Fruit fly (Drosophila melanogaster) whole organism, embryonic: ENCODE results near the gene HIPP1.

Experiments used
- Ada2b ChIP-seq: fragments of 200-800 bp; sonication (Bioruptor generic); IDR thresholded peaks from 2 replicates; pipeline ENCODE4 v1.3.6; 2022; ENCODE audit warnings: missing biosample characterization, missing genetic modification characterization
- Antp ChIP-seq: fragments of 200-800 bp; sonication (Bioruptor generic); optimal IDR thresholded peaks from 3 replicates; lab custom pipeline; 2016; ENCODE audit warnings: missing biosample characterization, missing genetic modification characterization
- CG12071 ChIP-seq: fragments of 200-800 bp; sonication (Bioruptor generic); optimal IDR thresholded peaks from 3 replicates; lab custom pipeline; 2018; ENCODE audit warnings: missing biosample characterization, mild to moderate bottlenecking, missing genetic modification characterization
- CG12769 ChIP-seq: fragments of 200-800 bp; sonication (Bioruptor generic); optimal IDR thresholded peaks from 2 replicates; lab custom pipeline; 2019; ENCODE audit warnings: missing biosample characterization, mild to moderate bottlenecking, missing genetic modification characterization, moderate library complexity
- CG16813 ChIP-seq: fragments of 200-800 bp; sonication (Bioruptor generic); IDR thresholded peaks from 3 replicates; pipeline ENCODE4 v1.3.6; 2022; ENCODE audit warnings: missing biosample characterization, missing genetic modification characterization; ENCODE audit not compliant: partially characterized antibody
- CG17612 ChIP-seq: fragments of 200-800 bp; sonication (Bioruptor generic); IDR thresholded peaks from 2 replicates; pipeline ENCODE4 v1.3.6; 2022; ENCODE audit warnings: missing biosample characterization, missing genetic modification characterization
- CG31224 ChIP-seq: fragments of 200-800 bp; sonication (Bioruptor generic); IDR thresholded peaks from 2 replicates; pipeline ENCODE4 v1.3.6; 2022; ENCODE audit warnings: missing biosample characterization, missing genetic modification characterization
- CG34224 ChIP-seq: fragments of 200-800 bp; sonication (Bioruptor generic); IDR thresholded peaks from 3 replicates; pipeline ENCODE4 v1.3.6; 2022; ENCODE audit warnings: missing biosample characterization, missing genetic modification characterization; ENCODE audit not compliant: partially characterized antibody
- CG4707 ChIP-seq: fragments of 200-800 bp; sonication (Bioruptor generic); optimal IDR thresholded peaks from 2 replicates; lab custom pipeline; 2018; ENCODE audit warnings: missing biosample characterization, mild to moderate bottlenecking, missing genetic modification characterization, moderate library complexity
- CG6254 ChIP-seq: fragments of 200-800 bp; sonication (Bioruptor generic); optimal IDR thresholded peaks from 3 replicates; lab custom pipeline; 2017; ENCODE audit warnings: mild to moderate bottlenecking, missing biosample characterization, missing genetic modification reagents, missing genetic modification characterization
- CG6654 ChIP-seq: fragments of 200-800 bp; sonication (Bioruptor generic); optimal IDR thresholded peaks from 2 replicates; lab custom pipeline; 2017; ENCODE audit warnings: missing biosample characterization, mild to moderate bottlenecking, missing genetic modification characterization
- CG7928 ChIP-seq: fragments of 200-800 bp; sonication (Bioruptor generic); optimal IDR thresholded peaks from 2 replicates; lab custom pipeline; 2017; ENCODE audit warnings: missing biosample characterization, mild to moderate bottlenecking, missing genetic modification characterization
- CG7963 ChIP-seq: fragments of 200-800 bp; sonication (Bioruptor generic); IDR thresholded peaks from 3 replicates; pipeline ENCODE4 v1.3.6; 2022; ENCODE audit warnings: missing biosample characterization, missing genetic modification characterization; ENCODE audit not compliant: partially characterized antibody
- CG9609 ChIP-seq: fragments of 200-800 bp; sonication (Bioruptor generic); optimal IDR thresholded peaks from 3 replicates; lab custom pipeline; 2016; ENCODE audit warnings: missing biosample characterization, missing genetic modification characterization
- CG9727 ChIP-seq: fragments of 200-800 bp; sonication (Bioruptor generic); optimal IDR thresholded peaks from 3 replicates; lab custom pipeline; 2017; ENCODE audit warnings: missing biosample characterization, mild to moderate bottlenecking, missing genetic modification characterization
- Camta ChIP-seq: fragments of 200-800 bp; sonication (Bioruptor generic); optimal IDR thresholded peaks from 2 replicates; lab custom pipeline; 2016; ENCODE audit warnings: missing biosample characterization, missing genetic modification characterization
- CkIIα-i1 ChIP-seq: fragments of 200-800 bp; sonication (Bioruptor generic); IDR thresholded peaks from 2 replicates; pipeline ENCODE4 v1.3.6; 2022; ENCODE audit warnings: missing biosample characterization, missing genetic modification characterization
- Dref ChIP-seq: fragments of 200-800 bp; sonication (Bioruptor generic); IDR thresholded peaks from 2 replicates; pipeline ENCODE4 v1.3.6; 2022; ENCODE audit warnings: missing biosample characterization, missing genetic modification characterization
- E2f1 ChIP-seq: fragments of 200-800 bp; sonication (Bioruptor generic); IDR thresholded peaks from 2 replicates; pipeline ENCODE4 v1.3.6; 2022; ENCODE audit warnings: missing biosample characterization, missing genetic modification characterization
- Elba2 ChIP-seq: fragments of 200-800 bp; sonication (Bioruptor generic); optimal IDR thresholded peaks from 3 replicates; lab custom pipeline; 2016; ENCODE audit warnings: missing biosample characterization, missing genetic modification characterization
- Fer2 ChIP-seq: fragments of 200-800 bp; sonication (Bioruptor generic); optimal IDR thresholded peaks from 2 replicates; lab custom pipeline; 2018; ENCODE audit warnings: missing biosample characterization, mild to moderate bottlenecking, missing genetic modification characterization, moderate library complexity
- Hand ChIP-seq: fragments of 200-800 bp; sonication (Bioruptor generic); optimal IDR thresholded peaks from 2 replicates; lab custom pipeline; 2017; ENCODE audit warnings: mild to moderate bottlenecking, missing biosample characterization, missing genetic modification reagents, missing genetic modification characterization
- Hr3 ChIP-seq: fragments of 200-800 bp; sonication (Bioruptor generic); optimal IDR thresholded peaks from 3 replicates; lab custom pipeline; 2016; ENCODE audit warnings: missing biosample characterization, missing genetic modification characterization
- Lpt ChIP-seq: fragments of >200 bp; optimal IDR thresholded peaks from 2 replicates; lab custom pipeline; 2018; ENCODE audit warnings: missing biosample characterization, missing genetic modification characterization
- Mes4 ChIP-seq: fragments of 200-800 bp; sonication (Bioruptor generic); optimal IDR thresholded peaks from 2 replicates; lab custom pipeline; 2016; ENCODE audit warnings: missing biosample characterization, missing genetic modification characterization
- Mrtf ChIP-seq: fragments of 200-800 bp; sonication (Bioruptor generic); IDR thresholded peaks from 3 replicates; pipeline ENCODE4 v1.3.6; 2022; ENCODE audit warnings: missing biosample characterization, missing genetic modification characterization
- Myb ChIP-seq: fragments of 200-800 bp; sonication (Bioruptor generic); optimal IDR thresholded peaks from 2 replicates; lab custom pipeline; 2016; ENCODE audit warnings: missing biosample characterization, missing genetic modification characterization
- NC2β ChIP-seq: fragments of 200-800 bp; sonication (Bioruptor generic); optimal IDR thresholded peaks from 2 replicates; lab custom pipeline; 2016; ENCODE audit warnings: missing biosample characterization, missing genetic modification characterization
- Nf-YC ChIP-seq: fragments of 200-800 bp; optimal IDR thresholded peaks from 3 replicates; lab custom pipeline; 2019; ENCODE audit warnings: missing biosample characterization, mild to moderate bottlenecking, missing genetic modification characterization, moderate library complexity
- Pdp1 ChIP-seq, 2 experiments: fragments of 200-800 bp; sonication (Bioruptor generic); optimal IDR thresholded peaks; 3 replicates each; lab custom pipeline; 2016; ENCODE audit warnings: missing biosample characterization in 2 of 2, missing genetic modification characterization in 2 of 2, mild to moderate bottlenecking in 1 of 2, moderate library complexity in 1 of 2
- Sox102F ChIP-seq: fragments of 200-800 bp; sonication (Bioruptor generic); optimal IDR thresholded peaks from 2 replicates; lab custom pipeline; 2018; ENCODE audit warnings: missing biosample characterization, mild to moderate bottlenecking, missing genetic modification characterization, moderate library complexity
- Usf ChIP-seq: fragments of 200-800 bp; sonication (Bioruptor generic); optimal IDR thresholded peaks from 2 replicates; lab custom pipeline; 2017; ENCODE audit warnings: missing genotype, missing biosample characterization, missing genetic modification characterization
- Xbp1 ChIP-seq: fragments of 200-800 bp; sonication (Bioruptor generic); optimal IDR thresholded peaks from 3 replicates; lab custom pipeline; 2016; ENCODE audit warnings: missing biosample characterization, mild to moderate bottlenecking, missing genetic modification characterization
- Xrp1 ChIP-seq: fragments of 200-800 bp; sonication (Bioruptor generic); IDR thresholded peaks from 2 replicates; pipeline ENCODE4 v1.3.6; 2022; ENCODE audit warnings: missing biosample characterization, missing genetic modification characterization
- ac ChIP-seq: fragments of 200-800 bp; sonication (Bioruptor generic); optimal IDR thresholded peaks from 3 replicates; lab custom pipeline; 2017; ENCODE audit warnings: missing biosample characterization, mild to moderate bottlenecking, missing genetic modification characterization
- bcd ChIP-seq: fragments of 200-800 bp; sonication (Bioruptor generic); optimal IDR thresholded peaks from 2 replicates; lab custom pipeline; 2017; ENCODE audit warnings: missing biosample characterization, mild to moderate bottlenecking, missing genetic modification characterization
- cad ChIP-seq: fragments of >200 bp; optimal IDR thresholded peaks from 2 replicates; lab custom pipeline; 2017; ENCODE audit warnings: missing biosample characterization, missing genetic modification characterization
- croc ChIP-seq: fragments of 200-800 bp; sonication (Bioruptor generic); conservative IDR thresholded peaks from 3 replicates; pipeline ENCODE4 v1.3.6; 2022; ENCODE audit warnings: missing biosample characterization, missing genetic modification characterization
- ems ChIP-seq: fragments of 200-800 bp; sonication (Bioruptor generic); optimal IDR thresholded peaks from 3 replicates; lab custom pipeline; 2016; ENCODE audit warnings: missing biosample characterization, missing genetic modification characterization
- exex ChIP-seq: fragments of 200-800 bp; sonication (Bioruptor generic); optimal IDR thresholded peaks from 4 replicates; lab custom pipeline; 2018; ENCODE audit warnings: missing biosample characterization, mild to moderate bottlenecking, missing genetic modification characterization, moderate library complexity
- fru ChIP-seq: fragments of >200 bp; optimal IDR thresholded peaks from 2 replicates; lab custom pipeline; 2017
- gt ChIP-seq: fragments of 200-800 bp; sonication (Bioruptor generic); IDR thresholded peaks from 2 replicates; pipeline ENCODE4 v1.3.6; 2022; ENCODE audit warnings: missing biosample characterization, missing genetic modification characterization
- lbe ChIP-seq: fragments of 200-800 bp; sonication (Bioruptor generic); optimal IDR thresholded peaks from 2 replicates; lab custom pipeline; 2016; ENCODE audit warnings: missing biosample characterization, mild to moderate bottlenecking, missing genetic modification characterization
- luna ChIP-seq: fragments of 200-800 bp; sonication (Bioruptor generic); optimal IDR thresholded peaks from 2 replicates; lab custom pipeline; 2016; ENCODE audit warnings: missing biosample characterization, missing genetic modification characterization
- mirr ChIP-seq: fragments of 200-800 bp; sonication (Bioruptor generic); optimal IDR thresholded peaks from 3 replicates; lab custom pipeline; 2018; ENCODE audit warnings: missing biosample characterization, mild to moderate bottlenecking, missing genetic modification characterization
- odd ChIP-seq: fragments of 200-800 bp; sonication (Bioruptor generic); optimal IDR thresholded peaks from 2 replicates; lab custom pipeline; 2017; ENCODE audit warnings: missing biosample characterization, mild to moderate bottlenecking, missing genetic modification characterization
- sd ChIP-seq: fragments of 200-800 bp; sonication (Bioruptor generic); optimal IDR thresholded peaks from 3 replicates; lab custom pipeline; 2018; ENCODE audit warnings: missing biosample characterization, mild to moderate bottlenecking, missing genetic modification characterization, moderate library complexity
- shn ChIP-seq: fragments of 200-800 bp; sonication (Bioruptor generic); optimal IDR thresholded peaks from 3 replicates; lab custom pipeline; 2016; ENCODE audit warnings: missing biosample characterization, missing genetic modification characterization
- stc ChIP-seq: fragments of 200-800 bp; sonication (Bioruptor generic); IDR thresholded peaks from 2 replicates; pipeline ENCODE4 v1.3.6; 2022; ENCODE audit warnings: missing biosample characterization, missing genetic modification characterization
- tup ChIP-seq: fragments of 200-800 bp; sonication (Bioruptor generic); optimal IDR thresholded peaks from 2 replicates; lab custom pipeline; 2016; ENCODE audit warnings: missing biosample characterization, mild to moderate bottlenecking, missing genetic modification characterization, moderate library complexity
- wek ChIP-seq: fragments of 200-800 bp; sonication (Bioruptor generic); optimal IDR thresholded peaks from 3 replicates; lab custom pipeline; 2018; ENCODE audit warnings: missing biosample characterization, mild to moderate bottlenecking, missing genetic modification characterization, moderate library complexity

Gene HIPP1

dm6 chr3L:20785742-20786427, 23.6 kb upstream of the HIPP1 start, which contains the start of gene Pcif1 (continued):
- TF ChIP-seq cad (no peak), E2f1 (GFP tag; lab: Robert Waterston, UW) (no peak), croc (GFP tag; lab: Robert Waterston, UW) (no peak), Camta (GFP tag; lab: Kevin White, UChicago) (no peak), ems (GFP tag; lab: Kevin White, UChicago) (no peak), CG6654 (GFP tag; lab: Kevin White, UChicago) (no peak), CG31224 (GFP tag; lab: Robert Waterston, UW) (no peak), Hr3 (GFP tag; lab: Kevin White, UChicago) (no peak), Xbp1 (no peak), Lpt (GFP tag; lab: Kevin White, UChicago) (no peak), NC2β (GFP tag; lab: Kevin White, UChicago) (no peak), Hand (GFP tag; lab: Kevin White, UChicago) (no peak), wek (GFP tag; lab: Kevin White, UChicago) (no peak), Myb (GFP tag; lab: Kevin White, UChicago) (no peak), CG4707 (GFP tag; lab: Kevin White, UChicago) (no peak), odd (GFP tag; lab: Kevin White, UChicago) (no peak), Usf (GFP tag; lab: Kevin White, UChicago) (no peak), CG12071 (GFP tag; lab: Kevin White, UChicago) (no peak), exex (tag; lab: Kevin White, UChicago) (no peak), fru (no peak), CG16813 (GFP tag; lab: Robert Waterston, UW) (peak; percentile 99), Xrp1 (GFP tag; lab: Robert Waterston, UW) (peak; percentile 18; the same call in 1 of the 2 replicates), stc (no peak), Antp (GFP tag; lab: Kevin White, UChicago) (no peak), CG6254 (GFP tag; lab: Kevin White, UChicago) (no peak), CG9727 (GFP tag; lab: Kevin White, UChicago) (no peak), mirr (GFP tag; lab: Kevin White, UChicago) (peak; percentile 33), Elba2 (no peak), Fer2 (tag; lab: Kevin White, UChicago) (no peak), CG34224 (peak; percentile 99), Mrtf (GFP tag; lab: Robert Waterston, UW) (no peak), Mes4 (GFP tag; lab: Kevin White, UChicago) (no peak), gt (GFP tag; lab: Robert Waterston, UW) (no peak), Ada2b (GFP tag; lab: Robert Waterston, UW) (no peak), shn (no peak), Dref (peak; percentile 97), tup (no peak), sd (no peak), Sox102F (no peak), CG9609 (GFP tag; lab: Kevin White, UChicago) (no peak), Pdp1 (GFP tag; optimal IDR thresholded peaks at IDR 0.05; lab: Kevin White, UChicago) (peak in 1 of 2 experiments; percentile 81), CG7963 (GFP tag; lab: Robert Waterston, UW) (peak; percentile 99), luna (GFP tag; lab: Kevin White, UChicago) (no peak), Nf-YC (tag; lab: Kevin White, UChicago) (peak; percentile 3), CkIIα-i1 (GFP tag; lab: Robert Waterston, UW) (no peak), ac (GFP tag; lab: Kevin White, UChicago) (no peak), lbe (GFP tag; lab: Kevin White, UChicago) (peak; percentile 69), bcd (GFP tag; lab: Kevin White, UChicago) (no peak), CG7928 (GFP tag; lab: Kevin White, UChicago) (no peak), CG12769 (tag; lab: Kevin White, UChicago) (no peak), CG17612 (no peak)
